Worm (Caenorhabditis elegans) whole organism, young adult: ENCODE measurements around the gene F40F4.7.

Source experiments
- F52B5.7 ChIP-seq: sonication (generic microtip); optimal IDR thresholded peaks from 2 replicates; lab custom pipeline; 2016; ENCODE audit warnings: mild to moderate bottlenecking, missing genetic modification characterization, missing compliant biosample characterization
- ama-1 ChIP-seq, 3 experiments: fragments of 150-350 bp in 1 of 3; sonication (generic microtip) in 2 of 3; optimal IDR thresholded peaks; 2 replicates each; lab custom pipeline; 2014 to 2018; ENCODE audit warnings: missing biosample characterization in 2 of 3, missing genetic modification characterization in 2 of 3, missing genetic modification reagents in 2 of 3
- bed-1 ChIP-seq: fragments of 200-800 bp; sonication (Bioruptor generic); IDR thresholded peaks from 2 replicates; pipeline ENCODE4 v1.3.6; 2022; ENCODE audit warnings: missing genetic modification reagents, missing genetic modification characterization, missing compliant biosample characterization
- ceh-91 ChIP-seq: fragments of 200-800 bp; sonication (Bioruptor generic); IDR thresholded peaks from 2 replicates; pipeline ENCODE4 v1.3.6; 2022; ENCODE audit warnings: missing genetic modification reagents, missing genetic modification characterization, missing compliant biosample characterization
- egl-44 ChIP-seq: fragments of 200-800 bp; sonication (Bioruptor generic); IDR thresholded peaks from 2 replicates; pipeline ENCODE4 v1.3.6; 2022; ENCODE audit warnings: missing genetic modification reagents, missing genetic modification characterization, missing compliant biosample characterization
- hrde-1 ChIP-seq: sonication (generic microtip); optimal IDR thresholded peaks from 2 replicates; lab custom pipeline; 2016; ENCODE audit warnings: missing genetic modification characterization, mild to moderate bottlenecking, missing compliant biosample characterization, moderate library complexity, missing genotype, missing genetic modification reagents, borderline replicate concordance
- let-607 ChIP-seq, 2 experiments: fragments of 200-800 bp in 1 of 2; sonication (Bioruptor generic) in 1 of 2; sonication (generic microtip) in 1 of 2; optimal IDR thresholded peaks; 2 replicates each; lab custom pipeline; 2016 to 2018; ENCODE audit warnings: mild to moderate bottlenecking in 2 of 2, missing compliant biosample characterization in 2 of 2, missing genetic modification characterization in 2 of 2, moderate library complexity in 2 of 2, missing genotype in 1 of 2
- lin-35 ChIP-seq, 3 experiments: fragments of 150-350 bp in 2 of 3; sonication (generic microtip) in 1 of 3; optimal IDR thresholded peaks; 2 replicates each; lab custom pipeline; 2014 to 2018; ENCODE audit warnings: missing biosample characterization in 3 of 3, missing genetic modification characterization in 3 of 3, missing genetic modification reagents in 3 of 3
- lin-54 ChIP-seq: fragments of 200-800 bp; sonication (Bioruptor generic); optimal IDR thresholded peaks from 2 replicates; lab custom pipeline; 2018; ENCODE audit warnings: mild to moderate bottlenecking, missing genetic modification characterization, missing compliant biosample characterization
- mcd-1 ChIP-seq: fragments of 200-800 bp; sonication (Bioruptor generic); IDR thresholded peaks from 2 replicates; pipeline ENCODE4 v1.3.6; 2022; ENCODE audit warnings: missing genetic modification reagents, missing genetic modification characterization, missing compliant biosample characterization
- nhr-27 ChIP-seq: fragments of 200-800 bp; sonication (Bioruptor generic); optimal IDR thresholded peaks from 2 replicates; lab custom pipeline; 2018; ENCODE audit warnings: mild to moderate bottlenecking, missing genetic modification characterization, moderate library complexity, missing compliant biosample characterization
- pbrm-1 ChIP-seq: fragments of 200-800 bp; sonication (Bioruptor generic); IDR thresholded peaks from 2 replicates; pipeline ENCODE4 v1.3.6; 2022; ENCODE audit warnings: missing genetic modification reagents, missing genetic modification characterization, missing compliant biosample characterization
- unc-130 ChIP-seq: sonication (generic microtip); optimal IDR thresholded peaks from 2 replicates; lab custom pipeline; 2016; ENCODE audit warnings: missing genetic modification reagents, missing genetic modification characterization, missing compliant biosample characterization

DNA sequence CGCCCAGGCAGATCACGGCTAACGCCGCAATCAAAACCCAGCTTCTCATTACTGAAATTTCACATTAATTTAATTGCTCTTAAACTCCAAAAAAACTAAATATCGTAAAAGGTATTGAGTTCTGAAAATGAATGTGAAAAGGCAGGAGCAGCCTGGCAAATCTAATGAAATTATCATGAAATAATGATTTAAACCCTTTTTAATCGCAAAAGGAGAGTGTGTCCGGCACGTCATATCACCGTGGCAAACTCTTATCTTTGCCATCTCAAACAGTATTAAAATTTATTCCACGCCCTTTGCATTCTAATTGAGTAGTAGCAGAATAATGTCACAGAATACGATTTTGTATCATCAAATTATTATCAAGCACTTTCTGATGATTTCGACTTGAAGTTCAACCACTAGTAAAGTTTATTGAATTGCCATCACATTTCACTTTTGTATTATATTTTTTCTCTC lies 10.3 kb downstream of the F40F4.7 start, which contains the start of gene F28B4.3:
- no peak for TF ChIP-seq let-607 (tag; optimal IDR thresholded peaks at IDR 0.05; lab: Kevin White, UChicago)
- no peak for TF ChIP-seq pbrm-1 (GFP tag; lab: Robert Waterston, UW)
- no peak for TF ChIP-seq bed-1 (GFP tag; lab: Robert Waterston, UW)
- TF ChIP-seq F52B5.7: no peak
- TF ChIP-seq ama-1 (optimal IDR thresholded peaks at IDR 0.05; lab: Kevin White, UChicago): no peak
- TF ChIP-seq ama-1 (GFP tag; optimal IDR thresholded peaks at IDR 0.05; lab: Kevin White, UChicago): no peak
- TF ChIP-seq nhr-27 (tag; lab: Kevin White, UChicago): no peak
- no peak for TF ChIP-seq hrde-1 (tag; lab: Kevin White, UChicago)
- TF ChIP-seq unc-130 (GFP tag; lab: Kevin White, UChicago): no peak
- no peak for TF ChIP-seq mcd-1
- TF ChIP-seq lin-54 (GFP tag; lab: Kevin White, UChicago): no peak
- no peak for TF ChIP-seq ceh-91
- no peak for TF ChIP-seq lin-35 (GFP tag; optimal IDR thresholded peaks at IDR 0.05; lab: Kevin White, UChicago)
- TF ChIP-seq egl-44 (GFP tag; lab: Robert Waterston, UW): no peak
